Worm (Caenorhabditis elegans): ENCODE results near the gene rpl-32.

The rpl-32 gene

DNA sequence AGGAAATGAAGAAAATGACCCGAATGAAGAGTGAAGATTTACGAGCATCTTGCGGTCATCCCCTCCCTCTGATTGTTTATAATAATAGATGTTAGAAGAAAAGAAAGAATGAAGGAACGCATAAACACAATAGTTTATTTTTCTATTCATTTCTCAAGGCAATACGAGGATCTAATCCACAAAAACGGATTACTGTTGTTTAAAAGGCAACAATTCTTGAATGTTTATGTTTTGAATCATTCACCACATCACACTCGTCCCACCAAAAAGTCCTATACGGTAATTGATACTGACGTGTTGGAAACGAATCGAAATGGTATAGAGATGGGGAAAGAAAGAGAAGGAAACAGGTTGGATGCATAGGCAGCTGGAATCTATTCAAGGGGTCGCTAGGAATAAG is 35.3 kb downstream of the rpl-32 start:
- no peak for TF ChIP-seq mdl-1 (tag; optimal IDR thresholded peaks at IDR 0.05)
- no peak for TF ChIP-seq sea-2 (GFP tag; optimal IDR thresholded peaks at IDR 0.05)
- TF ChIP-seq nhr-76 (tag; optimal IDR thresholded peaks at IDR 0.05) = no peak
- no peak for TF ChIP-seq nhr-11 (tag; optimal IDR thresholded peaks at IDR 0.05)
- TF ChIP-seq R02D3.7 (tag; optimal IDR thresholded peaks at IDR 0.05) = no peak
- no peak for TF ChIP-seq nhr-12 (tag; optimal IDR thresholded peaks at IDR 0.05)
- no peak for TF ChIP-seq nhr-77 (tag; optimal IDR thresholded peaks at IDR 0.05)
- no peak for TF ChIP-seq elt-3 (tag; optimal IDR thresholded peaks at IDR 0.05)
- TF ChIP-seq nhr-43 (tag; optimal IDR thresholded peaks at IDR 0.05; ENCODE audit: poor library complexity, severe bottlenecking) = no peak
- TF ChIP-seq pqm-1 (tag; optimal IDR thresholded peaks at IDR 0.05) = no peak
- no peak for TF ChIP-seq elt-2 (tag; optimal IDR thresholded peaks at IDR 0.05)
- no peak for TF ChIP-seq unc-39 (tag; optimal IDR thresholded peaks at IDR 0.05)

DNA sequence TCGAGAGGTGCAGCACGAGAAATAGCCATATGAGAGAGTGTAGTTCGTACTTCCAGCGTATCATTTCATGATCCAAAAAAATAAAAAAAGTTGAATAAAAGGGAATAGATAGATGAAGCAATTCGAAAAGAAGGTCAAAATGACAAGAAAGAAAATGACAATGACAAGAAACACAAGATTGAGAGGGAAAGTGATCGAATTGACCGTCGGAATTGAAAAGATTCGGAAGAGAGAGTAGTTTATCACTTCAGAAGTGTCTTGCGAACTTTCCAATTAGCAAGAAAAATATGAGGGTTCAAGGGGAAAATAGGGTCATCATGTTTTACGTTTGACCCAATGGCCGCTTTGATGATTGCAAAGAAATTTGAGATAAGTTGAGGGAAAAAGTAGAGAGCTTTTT is 37.2 kb downstream of the rpl-32 start, which contains the start of gene dep-1:
TSS of gene dep-1 (minus strand) at position 95 of the 400 bp plus-strand sequence.
- TF ChIP-seq nhr-25 (tag; optimal IDR thresholded peaks at IDR 0.05) = peak; percentile 7
- TF ChIP-seq nhr-23 (tag; optimal IDR thresholded peaks at IDR 0.05) = peak; percentile 57
- no peak for TF ChIP-seq nfya-1 (tag; optimal IDR thresholded peaks at IDR 0.05; ENCODE audit: insufficient read depth)
- no peak for TF ChIP-seq nhr-67 (tag; optimal IDR thresholded peaks at IDR 0.05)
- TF ChIP-seq unc-62 (GFP tag; optimal IDR thresholded peaks at IDR 0.05) = no peak

DNA sequence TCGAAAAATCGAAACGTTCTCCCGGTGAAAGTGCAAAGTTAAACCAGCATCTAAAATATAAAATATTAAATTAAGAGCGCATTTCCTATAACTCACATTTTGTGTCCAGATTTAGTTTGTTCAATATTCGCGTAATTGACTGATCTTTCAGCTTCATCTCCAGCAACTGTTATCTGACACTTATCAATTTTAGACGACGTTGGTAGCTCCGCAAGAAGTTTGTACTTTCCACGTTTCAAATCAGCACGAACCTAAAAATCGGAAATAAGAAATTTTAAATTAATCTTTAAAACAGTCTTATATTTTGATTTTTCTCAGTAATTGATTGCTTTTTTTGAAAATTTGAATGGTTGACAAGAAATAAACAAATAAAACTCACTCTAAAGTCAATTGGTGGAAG is 39.3 kb downstream of the rpl-32 start:
- no peak for TF ChIP-seq pqm-1 (tag; optimal IDR thresholded peaks at IDR 0.05)

DNA sequence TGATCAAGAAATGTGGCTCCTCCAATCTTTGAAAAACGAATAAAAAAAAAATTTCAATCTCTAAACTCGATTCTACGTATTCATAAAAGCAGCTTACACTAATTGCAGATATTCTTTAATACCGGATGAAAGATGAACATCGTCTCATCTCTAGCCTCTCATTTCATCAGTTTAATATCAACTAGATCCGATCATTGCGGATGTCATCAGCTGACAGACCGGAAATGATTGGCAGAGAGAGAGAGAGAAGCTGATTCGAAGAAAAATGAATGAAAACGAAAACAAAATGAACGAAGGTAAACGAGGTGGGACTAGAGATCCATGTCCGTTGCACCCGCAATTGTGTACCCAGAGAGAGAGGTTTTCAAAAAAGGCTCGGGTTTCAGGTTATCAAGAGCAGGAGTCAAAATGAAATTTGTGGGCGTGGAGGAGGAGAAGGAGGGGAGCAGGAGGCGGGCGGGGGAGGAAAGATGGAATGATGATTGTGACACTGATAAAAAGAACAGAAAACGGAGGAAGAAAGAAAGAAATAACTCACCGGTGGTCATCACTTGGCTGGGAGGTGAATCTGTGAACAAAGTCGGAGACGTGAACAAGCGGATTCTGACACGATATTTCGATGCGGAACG is 41.9 kb downstream of the rpl-32 start:
- TF ChIP-seq nhr-43 (tag; optimal IDR thresholded peaks at IDR 0.05; ENCODE audit: poor library complexity, severe bottlenecking) = no peak
- peak; percentile 43 for TF ChIP-seq nhr-11 (tag; optimal IDR thresholded peaks at IDR 0.05)
- no peak for TF ChIP-seq aly-2 (tag; optimal IDR thresholded peaks at IDR 0.05)
- no peak for TF ChIP-seq ceh-9 (tag; optimal IDR thresholded peaks at IDR 0.05)
- TF ChIP-seq lsy-12 (tag; optimal IDR thresholded peaks at IDR 0.05) = no peak
- no peak for TF ChIP-seq mml-1 (tag; optimal IDR thresholded peaks at IDR 0.05)

DNA sequence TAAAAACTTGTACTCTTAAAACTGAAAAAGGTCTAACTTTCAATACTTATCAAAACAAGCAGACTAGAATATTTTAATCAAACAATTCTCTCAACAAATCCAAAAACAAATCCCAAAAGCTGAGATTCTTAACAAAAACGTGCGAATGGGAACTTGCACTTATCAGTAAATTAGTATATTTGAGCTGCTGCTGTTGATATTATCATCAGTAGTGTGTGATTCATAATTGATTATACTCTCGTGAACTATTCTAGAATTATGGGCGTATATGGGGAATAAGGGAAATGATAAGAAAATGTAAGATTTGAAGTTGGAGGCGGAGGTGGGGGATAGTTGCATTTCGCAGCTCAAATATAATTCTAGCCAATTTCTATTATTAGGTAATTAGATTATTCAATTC is 42.7 kb downstream of the rpl-32 start:
- no peak for TF ChIP-seq snpc-4 (tag; optimal IDR thresholded peaks at IDR 0.05)
- TF ChIP-seq pqm-1 (tag; optimal IDR thresholded peaks at IDR 0.05) = peak; percentile 13
- no peak for TF ChIP-seq R02D3.7 (tag; optimal IDR thresholded peaks at IDR 0.05)
- no peak for TF ChIP-seq unc-39 (tag; optimal IDR thresholded peaks at IDR 0.05)
- no peak for TF ChIP-seq zag-1 (tag; optimal IDR thresholded peaks at IDR 0.05)
- TF ChIP-seq hmg-11 (tag; optimal IDR thresholded peaks at IDR 0.05) = no peak
- TF ChIP-seq skn-1 (tag; optimal IDR thresholded peaks at IDR 0.05) = peak; percentile 39
- no peak for TF ChIP-seq nhr-77 (tag; optimal IDR thresholded peaks at IDR 0.05)
- no peak for TF ChIP-seq ceh-82 (tag; optimal IDR thresholded peaks at IDR 0.05)
- TF ChIP-seq nhr-67 (tag; optimal IDR thresholded peaks at IDR 0.05) = no peak
- TF ChIP-seq elt-2 (tag; optimal IDR thresholded peaks at IDR 0.05) = peak; percentile 34
- no peak for TF ChIP-seq nhr-43 (tag; optimal IDR thresholded peaks at IDR 0.05; ENCODE audit: poor library complexity, severe bottlenecking)

DNA sequence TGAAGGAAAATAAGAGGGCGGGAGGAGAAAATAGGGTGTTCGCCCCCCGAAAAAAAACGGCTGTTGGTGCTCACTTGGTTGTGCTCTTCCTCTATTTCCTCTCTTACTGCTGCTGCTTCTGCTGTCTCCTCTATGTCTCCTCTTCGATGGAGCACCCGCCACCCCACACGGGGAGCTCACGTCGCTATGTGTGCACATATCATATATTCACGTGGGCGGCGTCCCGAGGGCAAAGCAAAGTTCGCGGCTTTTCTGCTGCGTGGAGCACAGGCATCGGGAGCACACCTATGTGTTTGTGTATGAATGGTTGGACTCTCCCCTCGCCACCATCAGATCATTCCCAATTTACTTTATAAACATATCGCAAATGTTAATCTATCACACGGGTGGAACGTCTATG is 43.5 kb downstream of the rpl-32 start:
- TF ChIP-seq nhr-76 (tag; optimal IDR thresholded peaks at IDR 0.05) (no peak), nhr-11 (tag; optimal IDR thresholded peaks at IDR 0.05) (no peak), eor-1 (tag; optimal IDR thresholded peaks at IDR 0.05) (no peak), nhr-43 (tag; optimal IDR thresholded peaks at IDR 0.05; ENCODE audit: poor library complexity, severe bottlenecking) (no peak), nhr-77 (tag; optimal IDR thresholded peaks at IDR 0.05) (no peak), nhr-67 (tag; optimal IDR thresholded peaks at IDR 0.05) (no peak), pha-4 (tag; optimal IDR thresholded peaks at IDR 0.05) (peak; percentile 73), nfya-1 (tag; optimal IDR thresholded peaks at IDR 0.05; ENCODE audit: insufficient read depth) (peak; percentile 52), ceh-16 (tag; optimal IDR thresholded peaks at IDR 0.05) (no peak), unc-62 (GFP tag; optimal IDR thresholded peaks at IDR 0.05) (no peak)
